Worm (Caenorhabditis elegans) whole organism, L2 larva: Measurements from ENCODE around the gene F44B9.8.

Experiments
- blmp-1 ChIP-seq: sonication (generic microtip); optimal IDR thresholded peaks from 2 replicates; lab custom pipeline; 2017; ENCODE audit warnings: missing genetic modification characterization, mild to moderate bottlenecking, missing compliant biosample characterization, antibody characterized with exemption, moderate library complexity; ENCODE audit not compliant: insufficient read depth
- ceh-82 ChIP-seq: fragments of 150-350 bp; optimal IDR thresholded peaks from 2 replicates; lab custom pipeline; 2014; ENCODE audit warnings: missing biosample characterization, missing genetic modification characterization
- lin-39 ChIP-seq: fragments of 150-350 bp; optimal IDR thresholded peaks from 2 replicates; lab custom pipeline; 2014; ENCODE audit warnings: missing biosample characterization, missing genetic modification reagents, missing genetic modification characterization
- lsy-2 ChIP-seq, 2 experiments: fragments of 150-350 bp in 1 of 2; sonication (generic microtip) in 1 of 2; optimal IDR thresholded peaks; 2 replicates each; lab custom pipeline; 2014 to 2017; ENCODE audit warnings: missing biosample characterization in 2 of 2, missing genetic modification characterization in 2 of 2
- nhr-12 ChIP-seq: fragments of 150-350 bp; optimal IDR thresholded peaks from 2 replicates; lab custom pipeline; 2014; ENCODE audit warnings: missing biosample characterization, missing genetic modification characterization

ce11 chrIII:7979659-7980058, 49.8 kb downstream of the F44B9.8 start, which contains the start of gene clp-1:
- no peak for TF ChIP-seq blmp-1
- TF ChIP-seq lin-39 (tag; lab: Kevin White, UChicago): no peak
- no peak for TF ChIP-seq nhr-12 (tag; lab: Kevin White, UChicago)
- no peak for TF ChIP-seq ceh-82
- no peak for TF ChIP-seq lsy-2 (tag; optimal IDR thresholded peaks at IDR 0.05; lab: Kevin White, UChicago)
